Fruit fly (Drosophila melanogaster): ENCODE data around the gene Hakai.
A peak's percentile ranks its signal among the peaks of the same experiment; 100 is the strongest.

Hakai gene

dm6 chr2L:19572496-19573317 lies 9.6 kb downstream of the Hakai start (continued):
- TF ChIP-seq shn (GFP tag; optimal IDR thresholded peaks at IDR 0.05) (peak; percentile 26), CG10462 (GFP tag; optimal IDR thresholded peaks at IDR 0.05) (no peak), HHEX (GFP tag; optimal IDR thresholded peaks at IDR 0.05) (peak; percentile 70), CG34376 (GFP tag; optimal IDR thresholded peaks at IDR 0.05) (peak; percentile 73), seq (GFP tag; IDR thresholded peaks at IDR 0.05) (no peak), Bdp1 (GFP tag; optimal IDR thresholded peaks at IDR 0.05) (peak; percentile 66), oc (tag; optimal IDR thresholded peaks at IDR 0.05) (no peak), nau (GFP tag; optimal IDR thresholded peaks at IDR 0.05) (no peak), klu (GFP tag; IDR thresholded peaks at IDR 0.05) (no peak), CG4328 (GFP tag; optimal IDR thresholded peaks at IDR 0.05) (no peak), pum (GFP tag; optimal IDR thresholded peaks at IDR 0.05) (peak; percentile 5), NC2α (GFP tag; optimal IDR thresholded peaks at IDR 0.05) (no peak), NC2β (GFP tag; optimal IDR thresholded peaks at IDR 0.05) (peak; percentile 24), CG2875 (GFP tag; optimal IDR thresholded peaks at IDR 0.05) (peak; percentile 19), crol (GFP tag; IDR thresholded peaks at IDR 0.05) (peak; percentile 59; the same call in 1 of the 2 replicates), CG8388 (GFP tag; optimal IDR thresholded peaks at IDR 0.05) (peak; percentile 53), MESR4 (GFP tag; optimal IDR thresholded peaks at IDR 0.05) (no peak), CG4424 (GFP tag; optimal IDR thresholded peaks at IDR 0.05) (peak; percentile 42), btn (GFP tag; optimal IDR thresholded peaks at IDR 0.05) (no peak), dati (GFP tag; IDR thresholded peaks at IDR 0.05) (no peak), emc (GFP tag; optimal IDR thresholded peaks at IDR 0.05) (no peak), knrl (GFP tag; IDR thresholded peaks at IDR 0.05; ENCODE audit: partially characterized antibody) (no peak), gcm (GFP tag; optimal IDR thresholded peaks at IDR 0.05) (peak; percentile 67), BtbVII (GFP tag; optimal IDR thresholded peaks at IDR 0.05) (peak; percentile 74), Meics (GFP tag; optimal IDR thresholded peaks at IDR 0.05) (peak; percentile 79), GATAe (GFP tag; conservative IDR thresholded peaks at IDR 0.05) (no peak; the same call in 1 of the 2 replicates), nom (GFP tag; optimal IDR thresholded peaks at IDR 0.05) (peak; percentile 79), Oaz (GFP tag; IDR thresholded peaks at IDR 0.05) (no peak), sens-2 (GFP tag; IDR thresholded peaks at IDR 0.05) (no peak), ap (GFP tag; IDR thresholded peaks at IDR 0.05) (no peak), CG3407 (GFP tag; optimal IDR thresholded peaks at IDR 0.05) (peak; percentile 30), Ptx1 (GFP tag; IDR thresholded peaks at IDR 0.05) (peak; percentile 72), fd96Cb (tag; optimal IDR thresholded peaks at IDR 0.05) (peak; percentile 49), CG12744 (GFP tag; optimal IDR thresholded peaks at IDR 0.05) (no peak), Doc3 (GFP tag; IDR thresholded peaks at IDR 0.05; ENCODE audit: partially characterized antibody) (no peak), ewg (GFP tag; optimal IDR thresholded peaks at IDR 0.05) (no peak), Sry-β (GFP tag; optimal IDR thresholded peaks at IDR 0.05) (peak; percentile 6), lola (GFP tag; optimal IDR thresholded peaks at IDR 0.05) (peak in 1 of 3 experiments; percentile 46), CG12104 (GFP tag; optimal IDR thresholded peaks at IDR 0.05) (peak; percentile 38), pros (GFP tag; optimal IDR thresholded peaks at IDR 0.05) (no peak), CG8359 (GFP tag; optimal IDR thresholded peaks at IDR 0.05; ENCODE audit: borderline replicate concordance) (no peak), zfh2 (GFP tag; optimal IDR thresholded peaks at IDR 0.05) (peak; percentile 52), CG18262 (tag; optimal IDR thresholded peaks at IDR 0.05) (peak; percentile 77), Nf-YC (tag; optimal IDR thresholded peaks at IDR 0.05) (peak; percentile 46), zf30C (GFP tag; optimal IDR thresholded peaks at IDR 0.05) (no peak), tup (GFP tag; optimal IDR thresholded peaks at IDR 0.05) (peak; percentile 20), jing (GFP tag; optimal IDR thresholded peaks at IDR 0.05) (peak; percentile 33), CG4730 (GFP tag; IDR thresholded peaks at IDR 0.05) (0 out of 2 replicates have a peak, but pooled peaks have one; percentile 12)

All from whole organism, embryonic.